Worm (Caenorhabditis elegans) whole organism, young adult: ENCODE measurements around the gene fahd-1.

Experiments used
- B0019.2 ChIP-seq: fragments of 200-800 bp; sonication (Bioruptor generic); conservative IDR thresholded peaks from 2 replicates; pipeline ENCODE4 v1.3.6; 2022; ENCODE audit warnings: missing genetic modification reagents, missing genetic modification characterization, missing compliant biosample characterization
- D2030.7 ChIP-seq: fragments of 200-800 bp; sonication (Bioruptor generic); IDR thresholded peaks from 2 replicates; pipeline ENCODE4 v1.3.6; 2022; ENCODE audit warnings: missing genetic modification reagents, missing genetic modification characterization, missing compliant biosample characterization
- F10E7.11 ChIP-seq: sonication (generic microtip); optimal IDR thresholded peaks from 2 replicates; lab custom pipeline; 2017; ENCODE audit warnings: mild to moderate bottlenecking, missing genetic modification characterization, moderate library complexity, missing compliant biosample characterization
- F22D6.2 ChIP-seq: sonication (generic microtip); optimal IDR thresholded peaks from 2 replicates; lab custom pipeline; 2016; ENCODE audit warnings: mild to moderate bottlenecking, missing genetic modification characterization, missing compliant biosample characterization
- F23B12.7 ChIP-seq: sonication (generic microtip); optimal IDR thresholded peaks from 2 replicates; lab custom pipeline; 2017; ENCODE audit warnings: missing genetic modification characterization, mild to moderate bottlenecking, missing compliant biosample characterization, antibody characterized with exemption, moderate library complexity; ENCODE audit not compliant: insufficient read depth
- F33H1.4 ChIP-seq: fragments of 200-800 bp; sonication (Bioruptor generic); IDR thresholded peaks from 2 replicates; pipeline ENCODE4 v1.3.6; 2022; ENCODE audit warnings: missing genetic modification reagents, missing genetic modification characterization, missing compliant biosample characterization
- F52B5.7 ChIP-seq: sonication (generic microtip); optimal IDR thresholded peaks from 2 replicates; lab custom pipeline; 2016; ENCODE audit warnings: mild to moderate bottlenecking, missing genetic modification characterization, missing compliant biosample characterization
- F57C9.4 ChIP-seq: sonication (generic microtip); optimal IDR thresholded peaks from 2 replicates; lab custom pipeline; 2017; ENCODE audit warnings: mild to moderate bottlenecking, missing genetic modification characterization, missing compliant biosample characterization
- Y67H2A.10 ChIP-seq: fragments of 200-800 bp; sonication (Bioruptor generic); conservative IDR thresholded peaks from 2 replicates; pipeline ENCODE4 v1.3.6; 2022; ENCODE audit warnings: missing genetic modification reagents, missing genetic modification characterization, missing compliant biosample characterization
- aptf-2 ChIP-seq: fragments of 200-800 bp; sonication (Bioruptor generic); conservative IDR thresholded peaks from 2 replicates; pipeline ENCODE4 v1.3.6; 2022; ENCODE audit warnings: missing genetic modification reagents, missing genetic modification characterization, missing compliant biosample characterization
- athp-1 ChIP-seq: sonication (generic microtip); optimal IDR thresholded peaks from 2 replicates; lab custom pipeline; 2017; ENCODE audit warnings: mild to moderate bottlenecking, missing genetic modification characterization, missing compliant biosample characterization
- attf-6 ChIP-seq: fragments of 200-800 bp; sonication (Bioruptor generic); IDR thresholded peaks from 2 replicates; pipeline ENCODE4 v1.3.6; 2022; ENCODE audit warnings: missing genetic modification reagents, missing genetic modification characterization, missing compliant biosample characterization
- bed-1 ChIP-seq: fragments of 200-800 bp; sonication (Bioruptor generic); IDR thresholded peaks from 2 replicates; pipeline ENCODE4 v1.3.6; 2022; ENCODE audit warnings: missing genetic modification reagents, missing genetic modification characterization, missing compliant biosample characterization
- bed-2 ChIP-seq: fragments of 200-800 bp; sonication (Bioruptor generic); IDR thresholded peaks from 2 replicates; pipeline ENCODE4 v1.3.6; 2022; ENCODE audit warnings: missing genetic modification reagents, missing genetic modification characterization, missing compliant biosample characterization
- ceh-100 ChIP-seq: fragments of 200-800 bp; sonication (Bioruptor generic); IDR thresholded peaks from 2 replicates; pipeline ENCODE4 v1.3.6; 2022; ENCODE audit warnings: missing genetic modification reagents, missing genetic modification characterization, missing compliant biosample characterization
- ceh-40 ChIP-seq: fragments of 200-800 bp; sonication (Bioruptor generic); IDR thresholded peaks from 2 replicates; pipeline ENCODE4 v1.3.6; 2022; ENCODE audit warnings: missing genetic modification characterization, missing compliant biosample characterization
- ceh-58 ChIP-seq: fragments of 200-800 bp; sonication (Bioruptor generic); IDR thresholded peaks from 2 replicates; pipeline ENCODE4 v1.3.6; 2022; ENCODE audit warnings: missing genetic modification characterization, missing compliant biosample characterization
- ceh-91 ChIP-seq: fragments of 200-800 bp; sonication (Bioruptor generic); IDR thresholded peaks from 2 replicates; pipeline ENCODE4 v1.3.6; 2022; ENCODE audit warnings: missing genetic modification reagents, missing genetic modification characterization, missing compliant biosample characterization
- die-1 ChIP-seq: sonication (generic microtip); optimal IDR thresholded peaks from 2 replicates; lab custom pipeline; 2016; ENCODE audit warnings: missing genotype, mild to moderate bottlenecking, missing genetic modification characterization, missing compliant biosample characterization
- dox-1 ChIP-seq: fragments of 200-800 bp; sonication (Bioruptor generic); IDR thresholded peaks from 2 replicates; pipeline ENCODE4 v1.3.6; 2022; ENCODE audit warnings: missing genetic modification reagents, missing genetic modification characterization, missing compliant biosample characterization
- him-1 ChIP-seq: sonication (generic microtip); optimal IDR thresholded peaks from 2 replicates; lab custom pipeline; 2016; ENCODE audit warnings: missing genotype, missing genetic modification reagents, missing genetic modification characterization, missing compliant biosample characterization
- hlh-26 ChIP-seq: fragments of 200-800 bp; sonication (Bioruptor generic); conservative IDR thresholded peaks from 2 replicates; pipeline ENCODE4 v1.3.6; 2022; ENCODE audit warnings: missing genetic modification reagents, missing genetic modification characterization, missing compliant biosample characterization
- hmg-1.2 ChIP-seq: fragments of 200-800 bp; sonication (Bioruptor generic); IDR thresholded peaks from 2 replicates; pipeline ENCODE4 v1.3.6; 2022; ENCODE audit warnings: missing genetic modification reagents, missing genetic modification characterization, missing compliant biosample characterization
- hrde-1 ChIP-seq: sonication (generic microtip); optimal IDR thresholded peaks from 2 replicates; lab custom pipeline; 2016; ENCODE audit warnings: missing genetic modification characterization, mild to moderate bottlenecking, missing compliant biosample characterization, moderate library complexity, missing genotype, missing genetic modification reagents, borderline replicate concordance
- lsl-1 ChIP-seq: fragments of 200-800 bp; sonication (Bioruptor generic); optimal IDR thresholded peaks from 2 replicates; lab custom pipeline; 2018; ENCODE audit warnings: mild to moderate bottlenecking, missing genetic modification characterization, moderate library complexity, missing compliant biosample characterization
- madf-3 ChIP-seq: fragments of 200-800 bp; sonication (Bioruptor generic); IDR thresholded peaks from 2 replicates; pipeline ENCODE4 v1.3.6; 2022; ENCODE audit warnings: missing genetic modification reagents, missing genetic modification characterization, missing compliant biosample characterization
- madf-6 ChIP-seq: fragments of 200-800 bp; sonication (Bioruptor generic); IDR thresholded peaks from 2 replicates; pipeline ENCODE4 v1.3.6; 2022; ENCODE audit warnings: missing genetic modification reagents, missing genetic modification characterization, missing compliant biosample characterization
- nfyb-1 ChIP-seq: fragments of 200-800 bp; sonication (Bioruptor generic); IDR thresholded peaks from 2 replicates; pipeline ENCODE4 v1.3.6; 2022; ENCODE audit warnings: missing genetic modification reagents, missing genetic modification characterization, missing compliant biosample characterization
- nhr-120 ChIP-seq: fragments of 200-800 bp; sonication (Bioruptor generic); IDR thresholded peaks from 2 replicates; pipeline ENCODE4 v1.3.6; 2022; ENCODE audit warnings: missing genetic modification characterization, missing compliant biosample characterization
- nhr-27 ChIP-seq: fragments of 200-800 bp; sonication (Bioruptor generic); optimal IDR thresholded peaks from 2 replicates; lab custom pipeline; 2018; ENCODE audit warnings: mild to moderate bottlenecking, missing genetic modification characterization, moderate library complexity, missing compliant biosample characterization
- pha-4 ChIP-seq: fragments of 150-350 bp; sonication (generic microtip); optimal IDR thresholded peaks from 2 replicates; lab custom pipeline; 2014; ENCODE audit warnings: missing biosample characterization, missing genetic modification reagents, missing genetic modification characterization
- rec-8 ChIP-seq, 2 experiments: sonication (generic microtip); optimal IDR thresholded peaks; 2 replicates each; lab custom pipeline; 2016; ENCODE audit warnings: mild to moderate bottlenecking in 2 of 2, missing genetic modification characterization in 2 of 2, missing genetic modification reagents in 2 of 2, missing genotype in 2 of 2, missing biosample characterization in 1 of 2, missing compliant biosample characterization in 1 of 2, moderate library complexity in 1 of 2
- repo-1 ChIP-seq: sonication (generic microtip); optimal IDR thresholded peaks from 2 replicates; lab custom pipeline; 2017; ENCODE audit warnings: mild to moderate bottlenecking, missing genetic modification characterization, missing compliant biosample characterization
- sdz-38 ChIP-seq: sonication (generic microtip); optimal IDR thresholded peaks from 2 replicates; lab custom pipeline; 2016; ENCODE audit warnings: missing genotype, missing genetic modification characterization, missing compliant biosample characterization
- sea-2 ChIP-seq: fragments of 200-800 bp; sonication (Bioruptor generic); IDR thresholded peaks from 2 replicates; pipeline ENCODE4 v1.3.6; 2022; ENCODE audit warnings: missing genetic modification characterization, missing compliant biosample characterization
- snpc-1.1 ChIP-seq: sonication (generic microtip); optimal IDR thresholded peaks from 2 replicates; lab custom pipeline; 2017; ENCODE audit warnings: missing genetic modification characterization, mild to moderate bottlenecking, missing compliant biosample characterization, antibody characterized with exemption, moderate library complexity, missing genotype, missing genetic modification reagents; ENCODE audit not compliant: insufficient read depth
- snpc-1.3 ChIP-seq: sonication (generic microtip); optimal IDR thresholded peaks from 2 replicates; lab custom pipeline; 2017; ENCODE audit warnings: missing genetic modification characterization, mild to moderate bottlenecking, missing compliant biosample characterization, antibody characterized with exemption, moderate library complexity, missing genotype, missing genetic modification reagents; ENCODE audit not compliant: insufficient read depth
- snpc-4 ChIP-seq, 5 experiments: fragments of 150-350 bp in 1 of 5; sonication (generic microtip) in 4 of 5; optimal IDR thresholded peaks; 2 replicates each; lab custom pipeline; 2014 to 2018; ENCODE audit warnings: missing genetic modification characterization in 5 of 5, missing biosample characterization in 3 of 5, antibody characterized with exemption in 2 of 5, mild to moderate bottlenecking in 2 of 5, missing compliant biosample characterization in 2 of 5, missing genotype in 2 of 5, moderate library complexity in 2 of 5, missing genetic modification reagents in 1 of 5
- tlf-1 ChIP-seq: fragments of 200-800 bp; sonication (Bioruptor generic); optimal IDR thresholded peaks from 2 replicates; lab custom pipeline; 2018; ENCODE audit warnings: mild to moderate bottlenecking, missing genetic modification characterization, missing compliant biosample characterization
- unc-62 ChIP-seq: fragments of 150-350 bp; optimal IDR thresholded peaks from 2 replicates; lab custom pipeline; 2014; ENCODE audit warnings: missing biosample characterization, missing genetic modification reagents, missing genetic modification characterization
- ztf-25 ChIP-seq: fragments of 200-800 bp; sonication (Bioruptor generic); IDR thresholded peaks from 2 replicates; pipeline ENCODE4 v1.3.6; 2022; ENCODE audit warnings: missing genetic modification reagents, missing genetic modification characterization, missing compliant biosample characterization

fahd-1 gene

DNA sequence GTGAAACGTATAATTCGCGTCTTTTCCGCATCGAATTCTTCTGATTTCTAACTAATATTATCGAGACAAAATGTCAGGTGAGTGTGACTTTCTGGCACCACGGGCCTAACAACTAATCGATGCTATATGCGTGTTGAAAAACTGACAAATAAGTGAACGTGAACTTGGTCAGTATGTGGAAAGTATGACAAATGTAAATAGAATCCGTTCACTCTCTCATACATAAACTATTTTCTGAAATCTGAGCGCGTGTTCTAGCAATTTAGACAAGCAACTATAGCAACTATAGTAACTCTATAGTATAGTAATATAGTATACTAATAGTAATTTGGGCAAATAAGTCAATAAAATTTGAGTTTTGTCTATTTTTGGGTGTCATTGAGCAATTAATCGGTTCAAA lies 277 bp downstream of the fahd-1 start:
- no peak for TF ChIP-seq ceh-58 (GFP tag; lab: Robert Waterston, UW)
- no peak for TF ChIP-seq F23B12.7 (tag; lab: Kevin White, UChicago)
- TF ChIP-seq D2030.7 (GFP tag; lab: Robert Waterston, UW), result no peak
- no peak for TF ChIP-seq F33H1.4 (GFP tag; lab: Robert Waterston, UW)
- no peak for TF ChIP-seq nfyb-1 (GFP tag; lab: Robert Waterston, UW)
- TF ChIP-seq bed-1 (GFP tag; lab: Robert Waterston, UW), result no peak
- TF ChIP-seq bed-2 (GFP tag; lab: Robert Waterston, UW), result no peak
- TF ChIP-seq B0019.2 (GFP tag; lab: Robert Waterston, UW), result no peak
- no peak for TF ChIP-seq nhr-27 (tag; lab: Kevin White, UChicago)
- no peak for TF ChIP-seq ceh-100 (GFP tag; lab: Robert Waterston, UW)
- TF ChIP-seq hrde-1, result no peak
- TF ChIP-seq dox-1 (GFP tag; lab: Robert Waterston, UW), result no peak
- TF ChIP-seq sea-2, result no peak
- TF ChIP-seq him-1 (tag; lab: Kevin White, UChicago), result no peak
- no peak for TF ChIP-seq ztf-25 (GFP tag; lab: Robert Waterston, UW)
- TF ChIP-seq madf-3 (GFP tag; lab: Robert Waterston, UW), result no peak
- TF ChIP-seq snpc-1.1 (tag; lab: Kevin White, UChicago), result no peak

DNA sequence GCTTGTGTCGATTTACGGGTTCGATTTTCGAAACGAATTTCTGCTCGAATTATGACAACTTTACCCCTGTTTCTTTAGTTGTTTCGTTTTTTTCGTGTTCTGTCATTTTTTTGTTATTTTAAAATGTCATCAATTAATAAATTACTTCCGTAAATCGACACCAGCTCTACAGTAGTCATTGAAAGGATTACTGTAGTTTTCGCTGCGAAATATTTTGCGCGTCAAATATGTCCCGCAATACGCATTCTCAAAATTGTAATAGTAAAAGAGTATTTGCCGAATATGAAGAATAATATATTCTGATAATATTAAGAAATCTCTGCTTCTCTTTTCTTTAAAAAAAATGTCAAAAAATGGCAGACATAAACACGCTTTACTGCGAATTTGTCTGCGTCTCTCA lies 1.2 kb downstream of the fahd-1 start:
- TF ChIP-seq F33H1.4 (GFP tag; lab: Robert Waterston, UW) (0 out of 2 replicates have a peak, but pooled peaks have one; percentile 14), hmg-1.2 (GFP tag; lab: Robert Waterston, UW) (peak; percentile 43; the same call in 1 of the 2 replicates), ceh-91 (GFP tag; lab: Robert Waterston, UW) (peak; percentile 55; the same call in 1 of the 2 replicates), lsl-1 (peak; percentile 85), ztf-25 (GFP tag; lab: Robert Waterston, UW) (no peak)
- TF ChIP-seq, all 124 proteins: peak for 4

DNA sequence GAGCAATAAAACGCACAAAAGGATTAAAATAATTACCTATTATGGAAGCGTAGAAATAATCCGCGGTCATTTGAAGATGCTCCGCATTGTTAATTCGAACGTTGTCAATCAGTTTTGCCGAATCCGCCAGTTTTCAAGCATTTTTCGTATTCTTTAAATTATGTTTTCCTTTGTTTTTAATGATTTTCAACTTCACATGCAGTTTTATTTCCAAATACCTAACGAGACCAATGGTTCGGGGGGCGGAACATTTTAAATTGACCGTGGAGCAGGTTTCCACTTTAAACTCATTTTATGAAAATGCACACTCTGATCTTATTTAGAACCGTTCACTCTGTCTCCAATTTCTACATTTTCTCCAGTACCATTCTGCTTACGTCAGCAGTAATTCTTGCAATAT lies 2.7 kb downstream of the fahd-1 start, which contains the start of gene ZK688.4:
Gene ZK688.4 (plus strand): TSS at position 301 of the 400 bp plus-strand sequence.
- no peak for TF ChIP-seq unc-62
- no peak for TF ChIP-seq repo-1 (tag; lab: Kevin White, UChicago)
- no peak for TF ChIP-seq snpc-4 (GFP tag; optimal IDR thresholded peaks at IDR 0.05; lab: Kevin White, UChicago)
- no peak for TF ChIP-seq snpc-4 (tag; optimal IDR thresholded peaks at IDR 0.05; lab: Kevin White, UChicago)
- no peak for TF ChIP-seq F22D6.2 (tag; lab: Kevin White, UChicago)
- TF ChIP-seq bed-2 (GFP tag; lab: Robert Waterston, UW), result no peak
- TF ChIP-seq snpc-1.3 (tag; lab: Kevin White, UChicago), result no peak
- no peak for TF ChIP-seq attf-6 (GFP tag; lab: Robert Waterston, UW)
- TF ChIP-seq D2030.7 (GFP tag; lab: Robert Waterston, UW), result no peak
- TF ChIP-seq pha-4 (tag; lab: Kevin White, UChicago), result no peak
- TF ChIP-seq ceh-58 (GFP tag; lab: Robert Waterston, UW), result no peak
- no peak for TF ChIP-seq tlf-1 (GFP tag; lab: Kevin White, UChicago)
- no peak for TF ChIP-seq athp-1
- no peak for TF ChIP-seq rec-8 (tag; optimal IDR thresholded peaks at IDR 0.05; lab: Kevin White, UChicago)
- TF ChIP-seq sdz-38 (tag; lab: Kevin White, UChicago), result no peak
- no peak for TF ChIP-seq bed-1 (GFP tag; lab: Robert Waterston, UW)
- TF ChIP-seq him-1 (tag; lab: Kevin White, UChicago), result no peak

DNA sequence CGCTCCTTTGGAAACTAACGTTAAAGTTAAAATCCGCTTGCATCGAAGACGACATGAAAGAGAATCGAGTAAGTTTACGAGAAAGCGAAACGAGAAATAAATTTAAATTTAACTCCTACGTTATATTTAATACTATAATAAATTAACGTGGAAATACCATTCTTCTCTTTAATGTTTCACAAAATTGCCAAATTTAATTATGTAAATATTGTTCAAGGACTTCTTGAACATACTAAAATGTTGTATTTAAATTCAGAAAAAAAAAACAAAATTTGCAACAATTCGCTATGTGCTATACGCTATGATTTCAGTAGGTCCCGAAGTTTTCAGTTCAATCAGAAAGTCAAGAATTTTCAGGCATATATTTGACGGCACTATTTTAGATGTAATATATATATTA lies 4.9 kb downstream of the fahd-1 start, which contains the start of gene ZK688.10:
Gene ZK688.10 (minus strand): TSS at position 101 of the 400 bp plus-strand sequence.
- TF ChIP-seq B0019.2 (GFP tag; lab: Robert Waterston, UW), result no peak
- no peak for TF ChIP-seq F57C9.4 (tag; lab: Kevin White, UChicago)
- TF ChIP-seq F52B5.7 (tag; lab: Kevin White, UChicago), result no peak
- TF ChIP-seq F10E7.11 (tag; lab: Kevin White, UChicago), result no peak
- TF ChIP-seq hlh-26 (GFP tag; lab: Robert Waterston, UW), result no peak
- no peak for TF ChIP-seq F22D6.2 (tag; lab: Kevin White, UChicago)
- TF ChIP-seq nfyb-1 (GFP tag; lab: Robert Waterston, UW), result no peak
- no peak for TF ChIP-seq ceh-40
- TF ChIP-seq nhr-120 (GFP tag; lab: Robert Waterston, UW), result no peak
- no peak for TF ChIP-seq Y67H2A.10
- TF ChIP-seq snpc-1.1 (tag; lab: Kevin White, UChicago), result no peak
- TF ChIP-seq die-1 (tag; lab: Kevin White, UChicago), result no peak
- no peak for TF ChIP-seq D2030.7 (GFP tag; lab: Robert Waterston, UW)
- TF ChIP-seq madf-6, result no peak
- no peak for TF ChIP-seq aptf-2 (GFP tag; lab: Robert Waterston, UW)
